Fruit fly (Drosophila melanogaster) whole organism, wandering third instar larva: ENCODE measurements around the gene CG5781.

Experiments
- Abd-B ChIP-seq: fragments of >200 bp; optimal IDR thresholded peaks from 2 replicates; lab custom pipeline; 2017; ENCODE audit warnings: missing biosample characterization, missing genetic modification characterization
- CG9705 ChIP-seq: fragments of 200-800 bp; sonication (Bioruptor generic); optimal IDR thresholded peaks from 2 replicates; lab custom pipeline; 2018; ENCODE audit warnings: missing biosample characterization, mild to moderate bottlenecking, missing genetic modification characterization
- CrebA ChIP-seq: fragments of 200-800 bp; sonication (Bioruptor generic); optimal IDR thresholded peaks from 2 replicates; lab custom pipeline; 2016; ENCODE audit warnings: missing biosample characterization, mild to moderate bottlenecking, missing genetic modification characterization, borderline replicate concordance
- Dfd ChIP-seq: fragments of >200 bp; optimal IDR thresholded peaks from 2 replicates; lab custom pipeline; 2017; ENCODE audit warnings: missing biosample characterization, missing genetic modification characterization
- Dif ChIP-seq: fragments of 200-275, 200-300 bp; sonication (Bioruptor generic); optimal IDR thresholded peaks from 2 replicates; lab custom pipeline; 2018; ENCODE audit warnings: missing biosample characterization, missing genetic modification characterization; ENCODE audit not compliant: partially characterized antibody
- GATAd ChIP-seq: sonication (Bioruptor generic); optimal IDR thresholded peaks from 2 replicates; lab custom pipeline; 2016; ENCODE audit warnings: missing biosample characterization, missing genetic modification characterization
- HLH106 ChIP-seq: fragments of 200-800 bp; optimal IDR thresholded peaks from 3 replicates; lab custom pipeline; 2019; ENCODE audit warnings: missing biosample characterization, mild to moderate bottlenecking, missing genetic modification characterization, moderate library complexity
- Hnf4 ChIP-seq: fragments of 200-800 bp; sonication (Bioruptor generic); optimal IDR thresholded peaks from 2 replicates; lab custom pipeline; 2016; ENCODE audit warnings: missing biosample characterization, mild to moderate bottlenecking, missing genetic modification characterization
- Hr78 ChIP-seq: fragments of >200 bp; optimal IDR thresholded peaks from 2 replicates; lab custom pipeline; 2017; ENCODE audit warnings: missing biosample characterization, missing genetic modification characterization
- Jra ChIP-seq: sonication (Bioruptor generic); optimal IDR thresholded peaks from 2 replicates; lab custom pipeline; 2016; ENCODE audit warnings: missing biosample characterization, missing genetic modification characterization
- Mio ChIP-seq: sonication (Bioruptor generic); optimal IDR thresholded peaks from 2 replicates; lab custom pipeline; 2016; ENCODE audit warnings: missing biosample characterization, missing genetic modification characterization
- Myc ChIP-seq: fragments of >200 bp; optimal IDR thresholded peaks from 2 replicates; lab custom pipeline; 2017
- N ChIP-seq: fragments of >200 bp; optimal IDR thresholded peaks from 2 replicates; lab custom pipeline; 2018; ENCODE audit warnings: missing biosample characterization, missing external identifiers, missing genetic modification characterization
- OdsH ChIP-seq: fragments of 200-800 bp; sonication (Bioruptor generic); optimal IDR thresholded peaks from 2 replicates; lab custom pipeline; 2016; ENCODE audit warnings: missing biosample characterization, mild to moderate bottlenecking, missing genetic modification characterization
- Rel ChIP-seq, 2 experiments: fragments of 200-800 bp; sonication (Bioruptor generic) in 1 of 2; optimal IDR thresholded peaks; 2 replicates in 1 of 2; 3 replicates in 1 of 2; lab custom pipeline; 2016 to 2019; ENCODE audit warnings: mild to moderate bottlenecking in 2 of 2, missing biosample characterization in 2 of 2, missing genetic modification characterization in 2 of 2, moderate library complexity in 1 of 2
- dl ChIP-seq, 2 experiments: fragments of 175-275, 200-275 bp in 1 of 2; fragments of 200-275 bp in 1 of 2; sonication (Bioruptor generic); optimal IDR thresholded peaks; lab custom pipeline; 2018; ENCODE audit warnings: mild to moderate bottlenecking in 2 of 2, missing biosample characterization in 2 of 2, missing genetic modification characterization in 2 of 2, moderate library complexity in 2 of 2; ENCODE audit not compliant: partially characterized antibody in 2 of 2, insufficient read depth in 1 of 2
- dmrt93B ChIP-seq: fragments of 200-800 bp; sonication (Bioruptor generic); optimal IDR thresholded peaks from 2 replicates; lab custom pipeline; 2018; ENCODE audit warnings: missing biosample characterization, mild to moderate bottlenecking, missing genetic modification characterization
- ey ChIP-seq: fragments of 200-800 bp; sonication (Bioruptor generic); optimal IDR thresholded peaks from 2 replicates; lab custom pipeline; 2016; ENCODE audit warnings: missing biosample characterization, missing genetic modification characterization
- foxo ChIP-seq, 2 experiments: fragments of 200-800 bp; sonication (Bioruptor generic); optimal IDR thresholded peaks; 2 replicates in 1 of 2; 3 replicates in 1 of 2; lab custom pipeline; 2016 to 2017; ENCODE audit warnings: missing biosample characterization in 2 of 2, missing genetic modification characterization in 2 of 2
- fru ChIP-seq: fragments of 200-800 bp; sonication (Bioruptor generic); optimal IDR thresholded peaks from 3 replicates; lab custom pipeline; 2016; ENCODE audit warnings: missing biosample characterization, mild to moderate bottlenecking, missing genetic modification characterization
- h ChIP-seq: fragments of 200-800 bp; sonication (Bioruptor generic); optimal IDR thresholded peaks from 3 replicates; lab custom pipeline; 2016; ENCODE audit warnings: missing biosample characterization, mild to moderate bottlenecking, missing genetic modification characterization
- pan ChIP-seq: fragments of >200 bp; optimal IDR thresholded peaks from 2 replicates; lab custom pipeline; 2017
- psq ChIP-seq: fragments of 200-800 bp; sonication (Bioruptor generic); optimal IDR thresholded peaks from 3 replicates; lab custom pipeline; 2017; ENCODE audit warnings: missing biosample characterization, mild to moderate bottlenecking, missing genetic modification characterization, moderate library complexity
- rgr ChIP-seq: fragments of 200-800 bp; sonication (Bioruptor generic); optimal IDR thresholded peaks from 3 replicates; lab custom pipeline; 2016; ENCODE audit warnings: missing biosample characterization, mild to moderate bottlenecking, missing genetic modification characterization
- sage ChIP-seq: fragments of 200-800 bp; sonication (Bioruptor generic); optimal IDR thresholded peaks from 2 replicates; lab custom pipeline; 2016; ENCODE audit warnings: missing biosample characterization, mild to moderate bottlenecking, missing genetic modification characterization
- usp ChIP-seq: fragments of >200 bp; optimal IDR thresholded peaks from 2 replicates; lab custom pipeline; 2017; ENCODE audit warnings: missing biosample characterization, missing genetic modification characterization

CG5781 gene

DNA sequence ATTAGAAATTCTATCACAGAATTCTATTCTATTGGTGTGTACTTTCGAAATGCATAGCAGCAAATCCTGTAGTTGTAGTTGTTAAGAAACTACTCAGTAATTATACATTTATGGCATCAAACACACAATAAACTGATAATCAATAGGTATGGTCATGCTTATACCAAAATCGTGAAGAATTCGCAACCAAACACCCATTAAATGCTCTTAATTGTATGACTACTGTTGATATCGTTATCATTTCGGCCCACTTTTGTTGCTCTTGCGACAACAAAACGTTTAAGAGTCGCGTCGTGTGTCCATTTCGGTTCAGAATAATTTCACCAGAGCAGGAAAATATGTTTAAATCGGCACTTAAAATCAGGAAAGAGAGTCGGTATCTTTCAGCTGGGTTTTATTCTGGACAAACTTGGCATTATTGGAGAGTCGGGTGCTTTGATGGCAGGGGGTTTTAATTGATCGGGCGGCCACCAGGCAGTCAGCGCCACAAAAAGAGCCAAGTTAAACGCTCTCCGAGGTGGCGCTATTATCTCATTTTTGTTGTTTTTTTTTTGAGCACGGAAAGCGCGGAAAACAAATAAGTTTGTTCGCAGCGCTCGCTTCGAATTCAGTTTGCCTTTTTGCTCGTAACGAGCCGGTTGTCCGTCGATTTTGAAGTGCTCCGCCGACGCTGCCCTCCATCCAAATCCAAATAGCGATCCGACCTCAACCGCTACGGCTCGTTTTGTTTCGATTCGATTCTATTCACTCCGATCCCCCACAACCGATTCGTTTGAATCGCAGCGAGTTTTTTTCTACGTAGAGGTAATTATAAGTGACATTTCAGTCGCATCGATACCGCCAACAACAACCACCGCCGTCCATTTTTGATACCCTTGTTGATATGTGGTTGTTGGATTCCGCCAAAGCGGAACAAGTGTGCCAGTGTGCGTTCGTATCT, 21.6 kb upstream of the CG5781 start, which contains the start of gene MRP:
Gene MRP, plus strand, starts transcription at position 609 of the 940 bp plus-strand sequence.
- TF ChIP-seq Rel (GFP tag; optimal IDR thresholded peaks at IDR 0.05; lab: Kevin White, UChicago) (no peak), Rel (tag; optimal IDR thresholded peaks at IDR 0.05; lab: Kevin White, UChicago) (peak; percentile 47), HLH106 (tag; lab: Kevin White, UChicago) (no peak)

DNA sequence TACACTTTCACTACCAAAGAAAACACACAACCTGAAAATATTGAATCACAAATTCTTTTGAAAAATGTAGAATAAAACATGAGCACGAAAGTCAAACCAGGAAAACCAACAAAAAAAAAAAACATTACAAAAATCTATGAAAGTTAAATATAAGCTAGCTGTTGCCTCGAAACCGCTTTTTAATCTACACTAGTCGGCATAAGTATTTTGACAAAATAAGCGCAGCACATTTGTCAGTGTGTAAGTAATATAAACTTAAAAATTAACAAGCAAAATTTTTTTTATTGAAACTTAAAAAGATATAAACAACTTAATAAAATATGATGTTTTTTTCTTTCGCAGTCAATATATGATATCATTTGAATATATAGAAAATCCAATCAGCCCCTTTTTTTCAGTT, 15.7 kb upstream of the CG5781 start, which contains the start of gene CG5787:
Gene CG5787, minus strand, starts transcription at position 101 of the 400 bp plus-strand sequence.
- TF ChIP-seq Dfd (GFP tag; lab: Kevin White, UChicago) (no peak), Myc (lab: Kevin White, UChicago) (no peak), fru (no peak), usp (GFP tag; lab: Kevin White, UChicago) (no peak), Mio (GFP tag; lab: Kevin White, UChicago) (no peak), GATAd (GFP tag; lab: Kevin White, UChicago) (no peak), Hnf4 (GFP tag; lab: Kevin White, UChicago) (no peak), psq (GFP tag; lab: Kevin White, UChicago) (no peak), pan (no peak), CG9705 (no peak), h (no peak), sage (no peak), N (GFP tag; lab: Kevin White, UChicago) (no peak), Jra (no peak), Dif (GFP tag; lab: Kevin White, UChicago) (no peak), Hr78 (GFP tag; lab: Kevin White, UChicago) (no peak), HLH106 (tag; lab: Kevin White, UChicago) (no peak), ey (GFP tag; lab: Kevin White, UChicago) (no peak), OdsH (GFP tag; lab: Kevin White, UChicago) (no peak), dl (GFP tag; optimal IDR thresholded peaks at IDR 0.05; lab: Kevin White, UChicago; ENCODE audit: insufficient read depth in 1 of 2, partially characterized antibody in 2 of 2) (no peak)

- no peak for TF ChIP-seq psq (GFP tag; lab: Kevin White, UChicago)
- no peak for TF ChIP-seq rgr (GFP tag; lab: Kevin White, UChicago)
- TF ChIP-seq dl (GFP tag; optimal IDR thresholded peaks at IDR 0.05; lab: Kevin White, UChicago; ENCODE audit: insufficient read depth in 1 of 2, partially characterized antibody in 2 of 2): no peak
- no peak for TF ChIP-seq CrebA (GFP tag; lab: Kevin White, UChicago)
- no peak for TF ChIP-seq fru
Measured at dm6 chr2L:12712255-12712654, 15.1 kb upstream of the CG5781 start.

- no peak for TF ChIP-seq Abd-B (GFP tag; lab: Kevin White, UChicago)
Measured at dm6 chr2L:12708576-12708975, 11.5 kb upstream of the CG5781 start.

DNA sequence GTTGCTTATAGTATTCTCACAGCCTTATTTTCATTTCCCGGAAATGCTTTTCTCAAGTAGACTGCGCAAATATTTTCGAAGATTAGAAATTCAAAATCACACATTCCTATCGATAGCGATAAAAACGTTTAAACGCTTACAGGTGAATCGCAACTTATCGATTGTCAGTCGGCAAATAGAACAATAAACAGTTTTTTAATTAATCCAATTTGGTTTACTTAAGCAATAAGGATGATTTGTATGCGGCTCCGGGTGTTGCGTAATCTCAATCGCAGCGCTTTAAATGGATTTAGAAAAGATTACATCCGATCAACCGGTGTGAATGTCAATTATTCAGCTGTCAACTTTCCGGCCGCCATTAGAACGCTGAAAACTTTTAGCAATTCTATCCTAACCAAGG, 10.4 kb upstream of the CG5781 start, which contains the start of the genes CG6180 and CG15484:
Gene CG6180, plus strand, starts transcription at position 122 of the 400 bp plus-strand sequence.
Gene CG15484, minus strand, starts transcription at position 172 of the 400 bp plus-strand sequence.
- TF ChIP-seq dmrt93B (GFP tag; lab: Kevin White, UChicago) (no peak), Rel (GFP tag; optimal IDR thresholded peaks at IDR 0.05; lab: Kevin White, UChicago) (no peak), Rel (tag; optimal IDR thresholded peaks at IDR 0.05; lab: Kevin White, UChicago) (peak; percentile 56), Myc (lab: Kevin White, UChicago) (peak; percentile 41), GATAd (GFP tag; lab: Kevin White, UChicago) (no peak), rgr (GFP tag; lab: Kevin White, UChicago) (peak; percentile 46), CG9705 (peak; percentile 8)

- TF ChIP-seq Hr78 (GFP tag; lab: Kevin White, UChicago) (no peak), fru (no peak), foxo (GFP tag; optimal IDR thresholded peaks at IDR 0.05; lab: Kevin White, UChicago) (peak in 1 of 2 experiments; percentile 6), GATAd (GFP tag; lab: Kevin White, UChicago) (no peak), rgr (GFP tag; lab: Kevin White, UChicago) (no peak), pan (no peak)
Measured at dm6 chr2L:12705376-12705775, 8.3 kb upstream of the CG5781 start.
